Fruit fly (Drosophila melanogaster): ENCODE data around the gene CG14711.

CG14711 gene

DNA sequence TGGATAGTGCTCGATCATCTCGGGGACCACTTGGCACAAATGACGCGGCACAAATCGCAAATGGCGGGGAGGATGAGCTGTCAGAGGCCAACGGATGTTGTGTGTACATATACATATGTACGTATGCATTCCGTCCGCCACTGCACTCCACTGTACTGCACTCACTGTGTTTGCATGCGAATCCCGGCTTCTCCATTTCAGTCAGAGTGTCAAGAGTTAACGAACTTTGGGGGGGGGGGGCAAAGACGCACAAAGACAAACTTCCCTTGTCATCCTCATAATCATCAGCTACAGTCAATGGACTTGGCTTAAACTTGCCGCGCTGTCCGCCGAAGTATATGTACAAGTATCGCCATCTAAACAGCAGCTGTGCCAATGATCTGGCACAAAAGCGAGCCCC, 9.0 kb upstream of the CG14711 start:
- TF ChIP-seq crol (GFP tag; IDR thresholded peaks at IDR 0.05) (0 out of 2 replicates have a peak, but pooled peaks have one; percentile 15), sens (GFP tag) (peak; percentile 25), Six4 (GFP tag; optimal IDR thresholded peaks at IDR 0.05) (no peak), ase (GFP tag; IDR thresholded peaks at IDR 0.05) (0 out of 3 replicates have a peak, but pooled peaks have one; percentile 6), ab (GFP tag; optimal IDR thresholded peaks at IDR 0.05) (no peak)

DNA sequence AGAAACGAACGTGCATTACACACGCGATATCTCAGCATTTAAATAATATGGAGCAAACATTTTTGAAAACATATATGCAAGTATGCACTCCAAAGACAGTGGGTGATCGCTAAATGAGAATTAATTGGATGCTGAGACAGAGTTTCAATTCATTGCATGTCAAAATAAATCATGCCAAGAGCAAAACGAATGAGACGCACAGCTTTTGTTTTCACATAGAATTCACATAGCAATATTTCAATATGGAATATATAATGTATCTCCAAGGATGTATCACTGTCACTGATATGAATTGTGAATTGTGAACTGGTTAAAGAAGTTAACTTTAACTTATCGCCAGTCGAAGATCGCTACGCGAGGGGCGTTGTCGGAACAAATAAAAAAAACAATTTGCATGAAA, 8.6 kb upstream of the CG14711 start:
- TF ChIP-seq nau (GFP tag; optimal IDR thresholded peaks at IDR 0.05) (no peak), en (GFP tag; optimal IDR thresholded peaks at IDR 0.05) (no peak), lbe (GFP tag; optimal IDR thresholded peaks at IDR 0.05) (peak; percentile 26), Drgx (GFP tag; IDR thresholded peaks at IDR 0.05) (peak; percentile 54; the same call in 1 of the 2 replicates)

DNA sequence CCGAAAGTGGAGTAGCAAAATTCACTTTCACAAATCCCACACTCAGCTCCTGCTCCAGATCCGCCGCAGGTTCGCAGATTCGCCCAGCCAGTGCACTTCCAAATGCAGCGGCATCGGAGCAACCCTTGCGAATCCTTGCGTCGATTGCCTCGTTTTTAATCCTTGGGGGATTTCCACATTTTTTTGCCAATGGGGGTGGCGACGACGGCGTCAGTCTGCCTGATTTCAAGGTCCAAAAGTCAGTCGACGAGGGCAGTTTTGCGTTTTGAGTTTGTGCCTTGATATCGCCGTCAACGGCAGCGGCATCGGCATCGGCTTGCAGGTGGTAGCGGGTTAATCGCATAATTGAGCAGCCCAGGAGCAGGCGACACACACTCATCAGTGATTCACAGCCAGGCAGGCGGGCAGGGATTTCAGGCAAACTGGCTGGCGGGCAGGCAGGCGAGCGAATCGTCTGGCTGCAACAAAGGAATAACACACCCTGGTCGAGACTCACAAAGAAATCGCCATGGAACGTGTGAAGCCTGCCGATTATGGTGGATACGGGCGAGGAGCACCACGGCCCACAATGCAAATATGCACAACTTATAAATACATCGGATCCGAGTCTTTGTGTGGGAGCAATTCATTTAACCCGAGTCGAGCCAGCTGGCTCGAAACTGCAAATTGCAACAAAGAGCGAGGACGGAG, 7.6 kb upstream of the CG14711 start:
- TF ChIP-seq CG8478 (optimal IDR thresholded peaks at IDR 0.05) (peak; percentile 1), Opbp (GFP tag; IDR thresholded peaks at IDR 0.05; ENCODE audit: partially characterized antibody) (0 out of 3 replicates have a peak, but pooled peaks have one; percentile 28), Awh (GFP tag; IDR thresholded peaks at IDR 0.05) (0 out of 2 replicates have a peak, but pooled peaks have one; percentile 16), zf30C (GFP tag; optimal IDR thresholded peaks at IDR 0.05) (no peak), nerfin-1 (tag; optimal IDR thresholded peaks at IDR 0.05) (peak; percentile 91), Hand (GFP tag; optimal IDR thresholded peaks at IDR 0.05) (no peak), tll (GFP tag; optimal IDR thresholded peaks at IDR 0.05) (peak in 1 of 2 experiments; percentile 46), Kr (GFP tag; optimal IDR thresholded peaks at IDR 0.05) (peak; percentile 14), pros (GFP tag; optimal IDR thresholded peaks at IDR 0.05) (peak; percentile 69)

DNA sequence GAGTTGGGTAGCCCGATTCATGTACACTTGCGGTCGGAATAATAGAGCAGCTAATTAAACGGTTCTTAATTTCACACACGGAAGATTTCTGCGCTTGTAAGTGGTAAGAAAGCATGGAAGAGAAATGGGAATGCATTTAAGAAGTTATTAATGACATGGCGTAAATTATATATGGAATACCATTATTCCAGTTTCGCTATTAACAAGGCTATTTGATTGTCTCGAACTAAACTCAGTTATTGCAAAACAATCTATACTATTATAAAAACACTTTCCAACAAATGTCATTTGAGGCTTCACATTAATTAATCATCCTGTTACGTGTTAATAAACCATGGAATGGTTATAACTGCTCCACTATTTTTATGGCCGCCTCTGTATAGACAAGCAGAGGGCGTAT, 6.9 kb upstream of the CG14711 start:
- TF ChIP-seq CG18262 (tag; optimal IDR thresholded peaks at IDR 0.05) (no peak), zen2 (GFP tag; IDR thresholded peaks at IDR 0.05; ENCODE audit: partially characterized antibody) (no peak), CG11504 (tag; optimal IDR thresholded peaks at IDR 0.05) (peak; percentile 11), Drgx (GFP tag; IDR thresholded peaks at IDR 0.05) (0 out of 2 replicates have a peak, but pooled peaks have one; percentile 9), hth (optimal IDR thresholded peaks at IDR 0.05) (no peak), bsh (GFP tag; optimal IDR thresholded peaks at IDR 0.05) (peak in 1 of 2 experiments; percentile 17)

DNA sequence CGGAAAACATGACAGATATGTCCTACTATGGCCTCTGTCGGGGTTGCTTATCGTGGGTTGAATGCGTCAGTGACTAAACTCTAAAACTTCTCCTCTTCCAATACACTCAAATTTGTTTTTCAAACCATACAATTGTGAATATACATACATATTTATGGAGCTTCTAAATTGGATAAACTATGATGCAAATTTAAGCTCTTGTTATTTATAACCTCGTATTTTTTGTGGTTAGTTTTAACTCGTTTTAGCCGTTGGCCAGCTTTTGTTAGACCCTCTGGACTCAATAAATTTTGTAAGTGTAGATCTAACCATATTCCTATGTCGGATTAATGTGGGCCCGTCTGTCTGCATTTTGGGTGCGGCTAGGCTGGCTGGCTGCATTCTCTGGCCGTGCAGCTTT, 5.8 kb upstream of the CG14711 start:
- TF ChIP-seq Doc3 (GFP tag; IDR thresholded peaks at IDR 0.05; ENCODE audit: partially characterized antibody) (no peak), TFAM (GFP tag; optimal IDR thresholded peaks at IDR 0.05) (no peak), gsb-n (tag; optimal IDR thresholded peaks at IDR 0.05) (peak; percentile 70), CG2116 (GFP tag; optimal IDR thresholded peaks at IDR 0.05) (no peak), so (GFP tag; IDR thresholded peaks at IDR 0.05) (no peak), vnd (GFP tag; IDR thresholded peaks at IDR 0.05; ENCODE audit: partially characterized antibody) (no peak), CrebB (tag; optimal IDR thresholded peaks at IDR 0.05) (no peak), onecut (GFP tag; IDR thresholded peaks at IDR 0.05) (0 out of 2 replicates have a peak, but pooled peaks have one; percentile 8), tap (tag; optimal IDR thresholded peaks at IDR 0.05) (peak; percentile 9), CG17912 (GFP tag; optimal IDR thresholded peaks at IDR 0.05) (no peak), CG12236 (GFP tag; optimal IDR thresholded peaks at IDR 0.05) (peak; percentile 29), CG13123 (GFP tag; optimal IDR thresholded peaks at IDR 0.05) (no peak), dmrt11E (tag; optimal IDR thresholded peaks at IDR 0.05) (peak; percentile 85), grn (GFP tag; optimal IDR thresholded peaks at IDR 0.05) (no peak), BtbVII (GFP tag; optimal IDR thresholded peaks at IDR 0.05) (no peak), CG4854 (GFP tag; optimal IDR thresholded peaks at IDR 0.05) (no peak), pnt (GFP tag; optimal IDR thresholded peaks at IDR 0.05) (peak; percentile 28), CG8924 (tag; optimal IDR thresholded peaks at IDR 0.05) (peak; percentile 46), CG10979 (tag; optimal IDR thresholded peaks at IDR 0.05) (peak; percentile 81), yki (optimal IDR thresholded peaks at IDR 0.05) (no peak), CG6654 (GFP tag; optimal IDR thresholded peaks at IDR 0.05) (no peak)

Measured in whole organism, embryonic.